Fruit fly (Drosophila melanogaster): ENCODE results near the gene CG3226.
A peak's percentile ranks its signal among the peaks of the same experiment; 100 is the strongest.

CG3226 gene

DNA sequence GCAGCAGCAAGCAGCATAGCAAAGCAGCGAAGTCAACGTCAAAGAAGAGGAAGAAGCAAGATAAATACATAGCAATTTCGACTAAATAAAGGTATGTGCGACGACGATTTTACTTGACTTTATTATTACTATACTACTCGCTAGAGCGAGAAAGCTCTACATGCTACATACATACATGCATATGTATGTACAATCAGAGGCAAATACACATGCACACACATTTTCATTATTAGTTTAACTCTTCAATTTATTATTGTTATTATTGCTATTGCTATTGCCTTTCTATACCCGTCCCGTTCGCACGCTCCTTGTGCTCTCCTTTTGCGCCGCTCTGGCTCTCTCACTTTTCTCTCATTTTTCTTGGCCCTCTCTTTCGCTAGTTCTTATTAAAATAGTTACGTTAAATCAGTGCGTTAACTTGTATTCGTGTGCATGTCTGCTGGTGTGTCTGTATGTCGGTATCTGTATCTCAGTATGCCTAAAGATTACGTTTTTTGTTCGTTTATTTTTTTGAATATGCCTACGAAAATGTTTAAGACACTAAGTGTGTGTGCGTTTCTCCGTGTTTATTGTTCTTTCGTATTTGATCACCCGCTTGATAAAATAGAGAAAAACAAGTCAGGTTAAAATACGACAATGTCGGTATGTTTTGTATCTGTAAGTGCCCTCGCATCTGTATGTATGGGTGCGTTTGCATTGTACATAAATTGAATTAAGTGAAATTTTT is 46.4 kb upstream of the CG3226 start (continued):
- peak; percentile 6 for TF ChIP-seq Fer1 (GFP tag; optimal IDR thresholded peaks at IDR 0.05)
- TF ChIP-seq sqz (GFP tag; optimal IDR thresholded peaks at IDR 0.05) = peak; percentile 4
- peak; percentile 53 for TF ChIP-seq pros (GFP tag; optimal IDR thresholded peaks at IDR 0.05)
- peak; percentile 90 for TF ChIP-seq Adf1 (GFP tag; IDR thresholded peaks at IDR 0.05)
- peak; percentile 37 for TF ChIP-seq yki (optimal IDR thresholded peaks at IDR 0.05)
- 0 out of 4 replicates have a peak, but pooled peaks have one; percentile 65 for TF ChIP-seq chinmo (GFP tag; IDR thresholded peaks at IDR 0.05; ENCODE audit: partially characterized antibody)
- TF ChIP-seq gro (GFP tag; optimal IDR thresholded peaks at IDR 0.05) = peak; percentile 6
- peak; percentile 24 for TF ChIP-seq Deaf1 (tag; optimal IDR thresholded peaks at IDR 0.05)
- TF ChIP-seq sug (tag; optimal IDR thresholded peaks at IDR 0.05) = peak; percentile 2
- TF ChIP-seq caup (GFP tag; optimal IDR thresholded peaks at IDR 0.05; ENCODE audit: severe bottlenecking) = peak; percentile 28
- peak; percentile 3 for TF ChIP-seq CG12155 (GFP tag; optimal IDR thresholded peaks at IDR 0.05)
- no peak for TF ChIP-seq Bgb (GFP tag; IDR thresholded peaks at IDR 0.05; ENCODE audit: partially characterized antibody)
- no peak for TF ChIP-seq CG34224 (GFP tag; IDR thresholded peaks at IDR 0.05; ENCODE audit: partially characterized antibody)
- TF ChIP-seq tll (GFP tag; optimal IDR thresholded peaks at IDR 0.05) = peak in 1 of 2 experiments; percentile 24
- TF ChIP-seq vvl (GFP tag; IDR thresholded peaks at IDR 0.05) = 0 out of 2 replicates have a peak, but pooled peaks have one; percentile 13
- peak; percentile 12 for TF ChIP-seq cwo (GFP tag; optimal IDR thresholded peaks at IDR 0.05)
- TF ChIP-seq mirr (GFP tag; optimal IDR thresholded peaks at IDR 0.05) = peak; percentile 89
- TF ChIP-seq abd-A (tag; optimal IDR thresholded peaks at IDR 0.05) = peak; percentile 59
- peak; percentile 20 for TF ChIP-seq CG12769 (tag; optimal IDR thresholded peaks at IDR 0.05)
- TF ChIP-seq CG8924 (tag; optimal IDR thresholded peaks at IDR 0.05) = peak; percentile 71
- peak in 1 of 2 experiments; percentile 24 for TF ChIP-seq eve (GFP tag; optimal IDR thresholded peaks at IDR 0.05)
- peak; percentile 52; the same call in 1 of the 2 replicates for TF ChIP-seq CG10321 (GFP tag; IDR thresholded peaks at IDR 0.05)
- TF ChIP-seq Trl (optimal IDR thresholded peaks at IDR 0.05) = peak; percentile 79 to 93
- TF ChIP-seq Trl (GFP tag; optimal IDR thresholded peaks at IDR 0.05) = no peak
- TF ChIP-seq Dad (GFP tag; optimal IDR thresholded peaks at IDR 0.05) = no peak
- TF ChIP-seq CG30020 (tag; optimal IDR thresholded peaks at IDR 0.05) = no peak

DNA sequence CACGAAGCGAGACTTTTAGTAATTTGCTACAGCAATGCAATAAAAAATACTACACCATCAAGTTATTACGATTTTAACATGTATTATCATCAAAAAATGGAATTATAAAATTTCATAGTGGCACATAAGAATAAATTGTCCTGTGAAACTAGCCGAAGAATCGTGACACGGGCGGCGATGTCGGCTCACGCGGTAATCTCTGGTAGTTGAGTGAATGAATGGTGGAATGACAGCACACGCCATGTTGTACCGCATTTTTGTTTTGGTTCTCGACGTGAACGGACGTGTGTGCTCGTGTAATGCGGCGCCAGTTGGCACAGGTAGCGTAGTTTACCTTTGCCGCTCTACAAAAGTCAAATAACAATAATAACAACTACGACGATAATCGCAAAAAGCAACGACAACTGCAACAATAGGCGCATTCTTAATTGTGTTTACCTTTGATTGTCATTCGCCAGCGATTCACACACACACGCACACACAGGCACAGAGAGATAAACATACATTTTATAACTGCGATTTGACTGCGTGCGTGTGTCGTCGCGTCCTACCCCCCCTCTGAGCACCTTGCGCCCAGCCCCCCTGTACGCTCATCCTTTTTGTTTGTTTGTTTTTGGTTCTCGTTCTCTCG is 45.3 kb upstream of the CG3226 start, which contains the start of gene CG14441:
Gene CG14441 (plus strand): TSS at position 254 of the 631 bp plus-strand sequence.
- TF ChIP-seq peb (GFP tag; IDR thresholded peaks at IDR 0.05) (no peak), Neu2 (GFP tag; optimal IDR thresholded peaks at IDR 0.05; ENCODE audit: borderline replicate concordance) (no peak), CG12236 (GFP tag; optimal IDR thresholded peaks at IDR 0.05) (no peak), Oaz (GFP tag; IDR thresholded peaks at IDR 0.05) (no peak), psq (GFP tag; optimal IDR thresholded peaks at IDR 0.05) (no peak), dpn (GFP tag; optimal IDR thresholded peaks at IDR 0.05) (peak; percentile 5 to 21), gro (GFP tag; optimal IDR thresholded peaks at IDR 0.05) (peak; percentile 71), CG7372 (GFP tag; IDR thresholded peaks at IDR 0.05) (no peak), ab (GFP tag; optimal IDR thresholded peaks at IDR 0.05) (no peak), YL-1 (GFP tag; optimal IDR thresholded peaks at IDR 0.05) (no peak), CG10979 (tag; optimal IDR thresholded peaks at IDR 0.05) (peak; percentile 42), cg (GFP tag; optimal IDR thresholded peaks at IDR 0.05) (peak; percentile 65), Nf-YA (GFP tag; IDR thresholded peaks at IDR 0.05) (no peak), bab2 (GFP tag; optimal IDR thresholded peaks at IDR 0.05) (peak; percentile 17), Dp (GFP tag; optimal IDR thresholded peaks at IDR 0.05) (no peak), CG11695 (GFP tag; IDR thresholded peaks at IDR 0.05) (no peak), fd3F (GFP tag; optimal IDR thresholded peaks at IDR 0.05) (no peak), lov (optimal IDR thresholded peaks at IDR 0.05) (no peak), lov (GFP tag; IDR thresholded peaks at IDR 0.05) (no peak), CG5245 (GFP tag; optimal IDR thresholded peaks at IDR 0.05) (no peak), CG17186 (GFP tag; optimal IDR thresholded peaks at IDR 0.05) (no peak), h (optimal IDR thresholded peaks at IDR 0.05) (no peak), CG43689 (GFP tag; IDR thresholded peaks at IDR 0.05) (no peak), CG9437 (GFP tag; optimal IDR thresholded peaks at IDR 0.05) (no peak), Hr78 (GFP tag; optimal IDR thresholded peaks at IDR 0.05) (no peak)

Data from whole organism, embryonic.